Fruit fly (Drosophila melanogaster) whole organism, embryonic: Measurements from ENCODE around the gene Smu1.

ENCODE experiments used
- Aef1 ChIP-seq: fragments of 200-800 bp; sonication (Bioruptor generic); IDR thresholded peaks from 3 replicates; pipeline ENCODE4 v1.3.6; 2022; ENCODE audit warnings: missing biosample characterization, missing genetic modification characterization
- CG14710 ChIP-seq: fragments of 200-800 bp; sonication (Bioruptor generic); optimal IDR thresholded peaks from 3 replicates; lab custom pipeline; 2019; ENCODE audit warnings: missing biosample characterization, mild to moderate bottlenecking, missing genetic modification characterization, moderate library complexity
- CG17186 ChIP-seq: fragments of 200-800 bp; sonication (Bioruptor generic); optimal IDR thresholded peaks from 3 replicates; lab custom pipeline; 2017; ENCODE audit warnings: missing biosample characterization, missing genetic modification reagents, missing genetic modification characterization
- CG2120 ChIP-seq: fragments of 200-800 bp; sonication (Bioruptor generic); optimal IDR thresholded peaks from 3 replicates; lab custom pipeline; 2016; ENCODE audit warnings: missing biosample characterization, missing genetic modification characterization
- CG2678 ChIP-seq: fragments of 200-800 bp; sonication (Bioruptor generic); optimal IDR thresholded peaks from 3 replicates; lab custom pipeline; 2019; ENCODE audit warnings: missing biosample characterization, mild to moderate bottlenecking, missing genetic modification characterization, moderate library complexity
- CG2712 ChIP-seq: fragments of 200-800 bp; optimal IDR thresholded peaks from 3 replicates; lab custom pipeline; 2019; ENCODE audit warnings: missing biosample characterization, mild to moderate bottlenecking, missing genetic modification characterization, moderate library complexity
- CG31365 ChIP-seq: fragments of 200-800 bp; sonication (Bioruptor generic); optimal IDR thresholded peaks from 2 replicates; lab custom pipeline; 2018; ENCODE audit warnings: missing biosample characterization, mild to moderate bottlenecking, missing genetic modification characterization
- CG3163 ChIP-seq: fragments of 200-800 bp; sonication (Bioruptor generic); optimal IDR thresholded peaks from 3 replicates; lab custom pipeline; 2016; ENCODE audit warnings: missing biosample characterization, missing genetic modification characterization
- CG33213 ChIP-seq: fragments of 200-800 bp; sonication (Bioruptor generic); optimal IDR thresholded peaks from 3 replicates; lab custom pipeline; 2016; ENCODE audit warnings: missing biosample characterization, missing genetic modification characterization
- CG4820 ChIP-seq: fragments of 200-800 bp; sonication (Bioruptor generic); optimal IDR thresholded peaks from 3 replicates; lab custom pipeline; 2016; ENCODE audit warnings: missing biosample characterization, missing genetic modification characterization
- CG7271 ChIP-seq: fragments of 200-800 bp; sonication (Bioruptor generic); optimal IDR thresholded peaks from 2 replicates; lab custom pipeline; 2018; ENCODE audit warnings: missing biosample characterization, mild to moderate bottlenecking, missing genetic modification characterization, moderate library complexity
- CG7745 ChIP-seq: fragments of 200-800 bp; sonication (Bioruptor generic); optimal IDR thresholded peaks from 2 replicates; lab custom pipeline; 2018; ENCODE audit warnings: missing biosample characterization, mild to moderate bottlenecking, missing genetic modification characterization, moderate library complexity
- CG8089 ChIP-seq: fragments of 200-800 bp; sonication (Bioruptor generic); optimal IDR thresholded peaks from 3 replicates; lab custom pipeline; 2016; ENCODE audit warnings: missing biosample characterization, missing genetic modification characterization
- CG9437 ChIP-seq: fragments of 200-800 bp; sonication (Bioruptor generic); optimal IDR thresholded peaks from 2 replicates; lab custom pipeline; 2018; ENCODE audit warnings: missing biosample characterization, mild to moderate bottlenecking, missing genetic modification characterization
- CG9876 ChIP-seq: fragments of 200-800 bp; sonication (Bioruptor generic); optimal IDR thresholded peaks from 2 replicates; lab custom pipeline; 2016; ENCODE audit warnings: missing biosample characterization, missing genetic modification characterization
- Chrac-16 ChIP-seq: fragments of 200-800 bp; sonication (Bioruptor generic); optimal IDR thresholded peaks from 3 replicates; lab custom pipeline; 2016; ENCODE audit warnings: missing biosample characterization, missing genetic modification characterization
- Ets65A ChIP-seq: fragments of 200-800 bp; sonication (Bioruptor generic); peaks from one replicate; lab custom pipeline; 2016; ENCODE audit warnings: missing biosample characterization, missing genetic modification characterization
- Fer3 ChIP-seq: fragments of 200-800 bp; sonication (Bioruptor generic); optimal IDR thresholded peaks from 2 replicates; lab custom pipeline; 2018; ENCODE audit warnings: missing biosample characterization, mild to moderate bottlenecking, missing genetic modification characterization, moderate library complexity
- Hr39 ChIP-seq: fragments of >200 bp; optimal IDR thresholded peaks from 2 replicates; lab custom pipeline; 2017
- Hr51 ChIP-seq, 2 experiments: fragments of 200-800 bp; sonication (Bioruptor generic); optimal IDR thresholded peaks; 2 replicates in 1 of 2; 3 replicates in 1 of 2; lab custom pipeline; 2016 to 2018; ENCODE audit warnings: missing biosample characterization in 2 of 2, missing genetic modification characterization in 2 of 2, mild to moderate bottlenecking in 1 of 2, moderate library complexity in 1 of 2
- MBD-R2 ChIP-seq: fragments of 200-800 bp; sonication (Bioruptor generic); IDR thresholded peaks from 2 replicates; pipeline ENCODE4 v1.3.6; 2022; ENCODE audit warnings: missing biosample characterization, missing genetic modification characterization
- Mad ChIP-seq: fragments of 200-800 bp; sonication (Bioruptor generic); optimal IDR thresholded peaks from 2 replicates; lab custom pipeline; 2016; ENCODE audit warnings: missing biosample characterization, missing genetic modification characterization
- Meics ChIP-seq: fragments of 200-800 bp; sonication (Bioruptor generic); optimal IDR thresholded peaks from 2 replicates; lab custom pipeline; 2017; ENCODE audit warnings: missing biosample characterization, mild to moderate bottlenecking, missing genetic modification characterization
- NK7.1 ChIP-seq: fragments of 200-800 bp; sonication (Bioruptor generic); optimal IDR thresholded peaks from 3 replicates; lab custom pipeline; 2016; ENCODE audit warnings: missing biosample characterization, missing genetic modification characterization
- Xbp1 ChIP-seq: fragments of 200-800 bp; sonication (Bioruptor generic); optimal IDR thresholded peaks from 3 replicates; lab custom pipeline; 2016; ENCODE audit warnings: missing biosample characterization, mild to moderate bottlenecking, missing genetic modification characterization
- bab2 ChIP-seq: fragments of 200-800 bp; sonication (Bioruptor generic); optimal IDR thresholded peaks from 2 replicates; lab custom pipeline; 2016; ENCODE audit warnings: missing biosample characterization, missing genetic modification characterization
- chif ChIP-seq, 2 experiments: fragments of 200-800 bp; sonication (Bioruptor generic); optimal IDR thresholded peaks; 3 replicates each; lab custom pipeline; 2016; ENCODE audit warnings: missing biosample characterization in 2 of 2, missing genetic modification characterization in 2 of 2
- chinmo ChIP-seq: fragments of 200-800 bp; sonication (Bioruptor generic); IDR thresholded peaks from 4 replicates; pipeline ENCODE4 v1.3.6; 2022; ENCODE audit warnings: missing biosample characterization, missing genetic modification characterization; ENCODE audit not compliant: partially characterized antibody
- danr ChIP-seq: fragments of 200-800 bp; sonication (Bioruptor generic); IDR thresholded peaks from 2 replicates; pipeline ENCODE4 v1.3.6; 2022; ENCODE audit warnings: missing biosample characterization, missing genetic modification characterization
- dmrt11E ChIP-seq: fragments of 200-800 bp; sonication (Bioruptor generic); optimal IDR thresholded peaks from 3 replicates; lab custom pipeline; 2018; ENCODE audit warnings: missing biosample characterization, mild to moderate bottlenecking, missing genetic modification characterization, moderate library complexity
- dmrt99B ChIP-seq: fragments of 200-800 bp; sonication (Bioruptor generic); optimal IDR thresholded peaks from 2 replicates; lab custom pipeline; 2018; ENCODE audit warnings: missing biosample characterization, mild to moderate bottlenecking, missing genetic modification characterization, moderate library complexity
- dysf ChIP-seq: fragments of 200-800 bp; sonication (Bioruptor generic); IDR thresholded peaks from 3 replicates; pipeline ENCODE4 v1.3.6; 2022; ENCODE audit warnings: missing biosample characterization, missing genetic modification characterization
- ewg ChIP-seq: fragments of 200-800 bp; sonication (Bioruptor generic); optimal IDR thresholded peaks from 3 replicates; lab custom pipeline; 2017; ENCODE audit warnings: mild to moderate bottlenecking, missing biosample characterization, missing genetic modification reagents, missing genetic modification characterization
- fd102C ChIP-seq: fragments of 200-800 bp; sonication (Bioruptor generic); optimal IDR thresholded peaks from 2 replicates; lab custom pipeline; 2018; ENCODE audit warnings: missing biosample characterization, mild to moderate bottlenecking, missing genetic modification characterization, moderate library complexity
- fd96Cb ChIP-seq: fragments of 200-800 bp; sonication (Bioruptor generic); optimal IDR thresholded peaks from 2 replicates; lab custom pipeline; 2018; ENCODE audit warnings: missing biosample characterization, mild to moderate bottlenecking, missing genetic modification characterization, moderate library complexity
- gem ChIP-seq: fragments of 200-800 bp; sonication (Bioruptor generic); optimal IDR thresholded peaks from 2 replicates; lab custom pipeline; 2019; ENCODE audit warnings: missing biosample characterization, mild to moderate bottlenecking, missing genetic modification characterization, moderate library complexity
- grn ChIP-seq: fragments of 200-800 bp; sonication (Bioruptor generic); optimal IDR thresholded peaks from 3 replicates; lab custom pipeline; 2017; ENCODE audit warnings: missing biosample characterization, missing genetic modification characterization
- insv ChIP-seq, 2 experiments: fragments of 200-800 bp; sonication (Bioruptor generic); optimal IDR thresholded peaks; 3 replicates each; lab custom pipeline; 2016 to 2018; ENCODE audit warnings: missing biosample characterization in 2 of 2, missing genetic modification characterization in 2 of 2
- nerfin-2 ChIP-seq: fragments of 200-800 bp; sonication (Bioruptor generic); IDR thresholded peaks from 2 replicates; pipeline ENCODE4 v1.3.6; 2022; ENCODE audit warnings: missing biosample characterization, missing genetic modification characterization; ENCODE audit not compliant: partially characterized antibody
- pb ChIP-seq: fragments of 200-800 bp; sonication (Bioruptor generic); optimal IDR thresholded peaks from 3 replicates; lab custom pipeline; 2016; ENCODE audit warnings: missing biosample characterization, missing genetic modification characterization
- pum ChIP-seq: fragments of 200-800 bp; sonication (Bioruptor generic); optimal IDR thresholded peaks from 2 replicates; lab custom pipeline; 2016; ENCODE audit warnings: missing biosample characterization, missing genetic modification characterization
- repo ChIP-seq: fragments of 200-800 bp; sonication (Bioruptor generic); optimal IDR thresholded peaks from 2 replicates; lab custom pipeline; 2016; ENCODE audit warnings: missing biosample characterization, missing genetic modification characterization
- sens-2 ChIP-seq: fragments of 200-800 bp; sonication (Bioruptor generic); IDR thresholded peaks from 2 replicates; pipeline ENCODE4 v1.3.6; 2022; ENCODE audit warnings: missing biosample characterization, missing genetic modification characterization
- sim ChIP-seq: fragments of 200-800 bp; sonication (Bioruptor generic); IDR thresholded peaks from 2 replicates; pipeline ENCODE4 v1.3.6; 2022; ENCODE audit warnings: missing biosample characterization, missing genetic modification characterization
- sqz ChIP-seq: fragments of 200-800 bp; sonication (Bioruptor generic); optimal IDR thresholded peaks from 3 replicates; lab custom pipeline; 2018; ENCODE audit warnings: missing biosample characterization, mild to moderate bottlenecking, missing genetic modification characterization
- sug ChIP-seq: fragments of 200-800 bp; optimal IDR thresholded peaks from 2 replicates; lab custom pipeline; 2019; ENCODE audit warnings: missing biosample characterization, mild to moderate bottlenecking, missing genetic modification characterization, moderate library complexity
- tna ChIP-seq: fragments of 200-800 bp; sonication (Bioruptor generic); IDR thresholded peaks from 2 replicates; pipeline ENCODE4 v1.3.6; 2022; ENCODE audit warnings: missing biosample characterization, missing genetic modification characterization; ENCODE audit not compliant: partially characterized antibody
- trh ChIP-seq: fragments of 200-800 bp; sonication (Bioruptor generic); optimal IDR thresholded peaks from 2 replicates; lab custom pipeline; 2016; ENCODE audit warnings: missing biosample characterization, missing genetic modification characterization
- wdn ChIP-seq: fragments of 200-800 bp; sonication (Bioruptor generic); IDR thresholded peaks from 2 replicates; pipeline ENCODE4 v1.3.6; 2022; ENCODE audit warnings: missing biosample characterization, missing genetic modification characterization
- yki ChIP-seq: fragments of >200 bp; optimal IDR thresholded peaks from 3 replicates; lab custom pipeline; 2018
- zen ChIP-seq: fragments of 200-800 bp; sonication (Bioruptor generic); optimal IDR thresholded peaks from 3 replicates; lab custom pipeline; 2018; ENCODE audit warnings: missing biosample characterization, mild to moderate bottlenecking, missing genetic modification characterization, moderate library complexity
- zen2 ChIP-seq: fragments of 200-800 bp; sonication (Bioruptor generic); IDR thresholded peaks from 3 replicates; pipeline ENCODE4 v1.3.6; 2022; ENCODE audit warnings: missing biosample characterization, missing genetic modification characterization; ENCODE audit not compliant: partially characterized antibody

The Smu1 gene

DNA sequence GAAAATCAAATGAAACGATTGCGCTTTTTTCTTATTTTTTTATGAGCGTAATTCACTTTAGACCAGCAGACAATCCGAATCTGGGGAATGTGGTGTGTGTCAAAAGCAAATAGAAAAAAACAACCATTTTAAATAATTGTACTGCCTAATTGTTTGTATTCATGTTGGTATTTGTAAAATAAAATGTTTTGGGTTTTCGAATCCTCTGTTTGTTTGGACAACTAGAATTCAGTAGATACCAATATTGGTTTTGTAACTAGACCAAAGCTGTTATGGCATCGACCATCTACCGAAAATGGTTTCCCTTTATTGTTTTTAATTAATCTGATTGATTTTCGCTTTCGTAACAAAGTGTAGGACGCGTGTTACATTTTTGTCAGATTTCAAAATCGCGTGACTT lies 29.8 kb upstream of the Smu1 start (continued):
- peak; percentile 47 for TF ChIP-seq fd102C (GFP tag; lab: Kevin White, UChicago)
- no peak for TF ChIP-seq CG31365 (tag; lab: Kevin White, UChicago)
- TF ChIP-seq CG7271 (tag; lab: Kevin White, UChicago), result peak; percentile 76
- peak; percentile 12 for TF ChIP-seq CG14710 (tag; lab: Kevin White, UChicago)
- peak; percentile 36 for TF ChIP-seq sqz (GFP tag; lab: Kevin White, UChicago)
- TF ChIP-seq chinmo, result no peak
- peak; percentile 46 for TF ChIP-seq gem (tag; lab: Kevin White, UChicago)
- no peak for TF ChIP-seq Aef1
- TF ChIP-seq CG33213 (GFP tag; lab: Kevin White, UChicago), result peak; percentile 41
- TF ChIP-seq CG4820 (GFP tag; lab: Kevin White, UChicago), result no peak
- TF ChIP-seq pb (GFP tag; lab: Kevin White, UChicago), result no peak
- no peak for TF ChIP-seq repo (GFP tag; lab: Kevin White, UChicago)
- peak; percentile 22 for TF ChIP-seq NK7.1
- no peak for TF ChIP-seq wdn
- TF ChIP-seq zen2 (GFP tag; lab: Robert Waterston, UW), result no peak
- peak; percentile 38; the same call in 2 of the 3 replicates for TF ChIP-seq dysf (GFP tag; lab: Robert Waterston, UW)
- TF ChIP-seq grn (GFP tag; lab: Kevin White, UChicago), result peak; percentile 1
- TF ChIP-seq nerfin-2 (GFP tag; lab: Robert Waterston, UW), result no peak
- peak; percentile 17 for TF ChIP-seq CG2712 (tag; lab: Kevin White, UChicago)
- TF ChIP-seq Meics, result peak; percentile 39
- TF ChIP-seq ewg, result no peak
- no peak for TF ChIP-seq sug (tag; lab: Kevin White, UChicago)
- TF ChIP-seq Hr51 (GFP tag; optimal IDR thresholded peaks at IDR 0.05; lab: Kevin White, UChicago), result no peak
- no peak for TF ChIP-seq CG7745 (tag; lab: Kevin White, UChicago)
- no peak for TF ChIP-seq CG8089 (GFP tag; lab: Kevin White, UChicago)
- 0 out of 2 replicates have a peak, but pooled peaks have one; percentile 38 for TF ChIP-seq sim
- TF ChIP-seq CG17186 (GFP tag; lab: Kevin White, UChicago), result no peak
- TF ChIP-seq Hr39, result no peak
- TF ChIP-seq yki (lab: Kevin White, UChicago), result no peak
- TF ChIP-seq danr (GFP tag; lab: Robert Waterston, UW), result no peak
- peak; percentile 56 for TF ChIP-seq CG2678 (tag; lab: Kevin White, UChicago)
- TF ChIP-seq tna (GFP tag; lab: Robert Waterston, UW), result no peak
- no peak for TF ChIP-seq pum
- no peak for TF ChIP-seq Xbp1 (GFP tag; lab: Kevin White, UChicago)
- peak; percentile 43 for TF ChIP-seq zen (tag; lab: Kevin White, UChicago)
- no peak for TF ChIP-seq sens-2 (GFP tag; lab: Robert Waterston, UW)
- no peak for TF ChIP-seq chif (GFP tag; optimal IDR thresholded peaks at IDR 0.05; lab: Kevin White, UChicago)
- TF ChIP-seq CG3163, result no peak
- TF ChIP-seq CG9437, result no peak
- no peak for TF ChIP-seq insv (GFP tag; optimal IDR thresholded peaks at IDR 0.05; lab: Kevin White, UChicago)
- TF ChIP-seq Mad (GFP tag; lab: Kevin White, UChicago), result no peak
- no peak for TF ChIP-seq Chrac-16 (GFP tag; lab: Kevin White, UChicago)
- TF ChIP-seq CG9876 (GFP tag; lab: Kevin White, UChicago), result no peak
- TF ChIP-seq Fer3 (tag; lab: Kevin White, UChicago), result peak; percentile 47
- TF ChIP-seq dmrt11E, result peak; percentile 23
- no peak for TF ChIP-seq fd96Cb (tag; lab: Kevin White, UChicago)
- peak; percentile 62 for TF ChIP-seq bab2 (GFP tag; lab: Kevin White, UChicago)
- no peak for TF ChIP-seq trh (GFP tag; lab: Kevin White, UChicago)
- no peak for TF ChIP-seq MBD-R2 (GFP tag; lab: Robert Waterston, UW)
- TF ChIP-seq dmrt99B, result no peak
- TF ChIP-seq Ets65A (GFP tag; lab: Kevin White, UChicago), result no peak
- TF ChIP-seq CG2120 (GFP tag; lab: Kevin White, UChicago), result no peak
